Worm (Caenorhabditis elegans) whole organism, mixed stage, embryonic: ENCODE measurements around the gene nas-9.

Source experiments
- M03D4.4 ChIP-seq: sonication (generic microtip); optimal IDR thresholded peaks from 2 replicates; lab custom pipeline; 2017; ENCODE audit warnings: mild to moderate bottlenecking, missing genetic modification characterization, missing compliant biosample characterization
- blmp-1 ChIP-seq: fragments of 150-350 bp; optimal IDR thresholded peaks from 2 replicates; lab custom pipeline; 2014; ENCODE audit warnings: missing biosample characterization, missing genetic modification characterization
- ceh-39 ChIP-seq: fragments of 150-350 bp; optimal IDR thresholded peaks from 2 replicates; lab custom pipeline; 2014; ENCODE audit warnings: missing biosample characterization, missing genetic modification characterization
- ceh-43 ChIP-seq: fragments of 200-800 bp; sonication (Bioruptor generic); optimal IDR thresholded peaks from 2 replicates; lab custom pipeline; 2018; ENCODE audit warnings: mild to moderate bottlenecking, missing genetic modification characterization, moderate library complexity, missing compliant biosample characterization
- ceh-83 ChIP-seq: fragments of 200-800 bp; sonication (Bioruptor generic); optimal IDR thresholded peaks from 2 replicates; lab custom pipeline; 2018; ENCODE audit warnings: mild to moderate bottlenecking, missing genetic modification characterization, missing compliant biosample characterization
- cnd-1 ChIP-seq: fragments of 200-800 bp; sonication (Bioruptor generic); optimal IDR thresholded peaks from 2 replicates; lab custom pipeline; 2018; ENCODE audit warnings: mild to moderate bottlenecking, missing genetic modification characterization, missing compliant biosample characterization
- drap-1 ChIP-seq: fragments of 200-800 bp; sonication (Bioruptor generic); optimal IDR thresholded peaks from 3 replicates; lab custom pipeline; 2018; ENCODE audit warnings: mild to moderate bottlenecking, missing genetic modification characterization, missing compliant biosample characterization
- elt-1 ChIP-seq: sonication (generic microtip); optimal IDR thresholded peaks from 2 replicates; lab custom pipeline; 2017; ENCODE audit warnings: missing genetic modification characterization, mild to moderate bottlenecking, missing compliant biosample characterization, antibody characterized with exemption, moderate library complexity, borderline replicate concordance; ENCODE audit not compliant: insufficient read depth
- elt-3 ChIP-seq: fragments of 150-350 bp; optimal IDR thresholded peaks from 2 replicates; lab custom pipeline; 2014; ENCODE audit warnings: missing biosample characterization, missing genetic modification characterization
- flh-1 ChIP-seq: fragments of 200-800 bp; sonication (Bioruptor generic); optimal IDR thresholded peaks from 2 replicates; lab custom pipeline; 2018; ENCODE audit warnings: mild to moderate bottlenecking, missing genetic modification characterization, moderate library complexity, missing compliant biosample characterization
- ham-2 ChIP-seq: fragments of 200-800 bp; sonication (Bioruptor generic); optimal IDR thresholded peaks from 2 replicates; lab custom pipeline; 2018; ENCODE audit warnings: mild to moderate bottlenecking, missing genetic modification characterization, missing compliant biosample characterization
- lin-13 ChIP-seq: fragments of 150-350 bp; optimal IDR thresholded peaks from 2 replicates; lab custom pipeline; 2014; ENCODE audit warnings: missing biosample characterization, missing genetic modification characterization
- lin-32 ChIP-seq: fragments of 200-800 bp; sonication (Bioruptor generic); optimal IDR thresholded peaks from 2 replicates; lab custom pipeline; 2018; ENCODE audit warnings: mild to moderate bottlenecking, missing genetic modification characterization, missing compliant biosample characterization
- lsy-2 ChIP-seq: fragments of 150-350 bp; optimal IDR thresholded peaks from 2 replicates; lab custom pipeline; 2014; ENCODE audit warnings: missing biosample characterization, missing genetic modification characterization
- mab-5 ChIP-seq: fragments of 150-350 bp; optimal IDR thresholded peaks from 2 replicates; lab custom pipeline; 2014; ENCODE audit warnings: missing biosample characterization, missing genetic modification characterization
- mep-1 ChIP-seq: fragments of 150-350 bp; optimal IDR thresholded peaks from 2 replicates; lab custom pipeline; 2017; ENCODE audit warnings: missing biosample characterization, missing genetic modification reagents, missing genetic modification characterization, inconsistent platforms
- nhr-2 ChIP-seq: fragments of 150-350 bp; optimal IDR thresholded peaks from 2 replicates; lab custom pipeline; 2014; ENCODE audit warnings: missing biosample characterization, missing genetic modification characterization
- nhr-237 ChIP-seq: fragments of 150-350 bp; optimal IDR thresholded peaks from 2 replicates; lab custom pipeline; 2014; ENCODE audit warnings: missing biosample characterization, missing genetic modification characterization
- nhr-28 ChIP-seq: fragments of 150-350 bp; optimal IDR thresholded peaks from 2 replicates; lab custom pipeline; 2014; ENCODE audit warnings: missing biosample characterization, missing genetic modification characterization
- nhr-76 ChIP-seq: sonication (generic microtip); optimal IDR thresholded peaks from 2 replicates; lab custom pipeline; 2017; ENCODE audit warnings: missing biosample characterization, missing genetic modification characterization
- pha-4 ChIP-seq: fragments of 150-350 bp; optimal IDR thresholded peaks from 2 replicates; lab custom pipeline; 2018; ENCODE audit warnings: missing biosample characterization, missing genetic modification reagents, missing genetic modification characterization
- sem-2 ChIP-seq: fragments of 200-800 bp; sonication (Bioruptor generic); optimal IDR thresholded peaks from 2 replicates; lab custom pipeline; 2018; ENCODE audit warnings: mild to moderate bottlenecking, missing genetic modification characterization, missing compliant biosample characterization
- snpc-4 ChIP-seq: fragments of 150-350 bp; optimal IDR thresholded peaks from 2 replicates; lab custom pipeline; 2014; ENCODE audit warnings: missing biosample characterization, missing genetic modification characterization
- sptf-1 ChIP-seq: sonication (generic microtip); optimal IDR thresholded peaks from 2 replicates; lab custom pipeline; 2017; ENCODE audit warnings: mild to moderate bottlenecking, missing genetic modification characterization, moderate library complexity, missing compliant biosample characterization
- unc-120 ChIP-seq: sonication (generic microtip); optimal IDR thresholded peaks from 2 replicates; lab custom pipeline; 2017; ENCODE audit warnings: missing genetic modification characterization, missing compliant biosample characterization; ENCODE audit not compliant: poor library complexity, severe bottlenecking
- unc-39 ChIP-seq: fragments of 150-350 bp; optimal IDR thresholded peaks from 2 replicates; lab custom pipeline; 2014; ENCODE audit warnings: missing biosample characterization, missing genetic modification characterization
- unc-62 ChIP-seq: fragments of 150-350 bp; optimal IDR thresholded peaks from 2 replicates; lab custom pipeline; 2014; ENCODE audit warnings: missing biosample characterization, missing genetic modification reagents, missing genetic modification characterization
- zip-8 ChIP-seq: fragments of 150-350 bp; optimal IDR thresholded peaks from 2 replicates; lab custom pipeline; 2014; ENCODE audit warnings: missing biosample characterization, missing genetic modification characterization
- ztf-11 ChIP-seq: fragments of 150-350 bp; optimal IDR thresholded peaks from 2 replicates; lab custom pipeline; 2014; ENCODE audit warnings: missing biosample characterization, missing genetic modification characterization

Gene nas-9

DNA sequence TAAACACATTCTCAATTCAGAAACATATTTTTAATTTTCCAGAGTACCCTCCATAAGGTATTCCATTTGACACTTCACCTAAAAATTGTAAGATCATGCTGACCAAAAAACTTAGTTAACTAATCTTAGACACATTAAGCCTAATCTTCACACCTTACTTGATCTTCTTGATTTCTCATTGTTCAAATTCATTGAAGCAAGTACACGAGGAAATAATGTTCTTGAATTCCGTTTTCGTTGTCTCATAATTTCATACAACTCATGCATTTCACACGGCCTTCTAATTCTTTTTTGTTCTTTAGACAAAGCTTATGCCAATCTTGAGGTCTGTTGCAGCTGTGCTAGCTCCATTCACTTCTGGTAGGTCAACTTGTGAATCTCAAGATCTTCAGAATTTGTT lies 32.2 kb upstream of the nas-9 start, which contains the start of gene srd-33:
Gene srd-33 (plus strand): TSS at position 301 of the 400 bp plus-strand sequence.
- no peak for TF ChIP-seq snpc-4 (tag; lab: Kevin White, UChicago)
- no peak for TF ChIP-seq ceh-83
- no peak for TF ChIP-seq ham-2 (GFP tag; lab: Kevin White, UChicago)
- no peak for TF ChIP-seq M03D4.4 (tag; lab: Kevin White, UChicago)
- no peak for TF ChIP-seq nhr-237 (tag; lab: Kevin White, UChicago)
- no peak for TF ChIP-seq pha-4 (tag; lab: Kevin White, UChicago)

DNA sequence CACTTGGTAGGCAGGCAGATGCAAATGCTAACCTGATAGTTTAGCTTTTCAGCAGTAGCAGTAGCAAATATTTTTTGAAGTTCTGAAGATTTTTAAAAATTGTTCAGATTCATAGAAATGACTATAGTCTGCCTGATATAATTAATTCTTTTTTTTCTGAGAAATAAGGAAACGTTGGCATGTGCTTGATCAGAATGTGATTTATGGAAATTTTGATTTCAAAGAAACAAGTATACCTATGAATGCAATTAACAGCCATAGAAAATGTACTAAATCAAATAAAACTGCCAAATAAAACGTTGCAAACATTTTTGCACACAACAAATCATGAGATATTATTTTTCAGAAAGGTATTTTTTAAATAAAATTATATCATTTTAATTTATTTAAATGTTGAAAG lies 30.8 kb upstream of the nas-9 start:
- TF ChIP-seq lin-13 (tag; lab: Kevin White, UChicago) (no peak), mab-5 (tag; lab: Kevin White, UChicago) (no peak), cnd-1 (tag; lab: Kevin White, UChicago) (no peak), zip-8 (tag; lab: Kevin White, UChicago) (no peak), elt-1 (tag; lab: Kevin White, UChicago) (no peak), unc-39 (no peak), sptf-1 (tag; lab: Kevin White, UChicago) (no peak), unc-120 (tag; lab: Kevin White, UChicago) (no peak), drap-1 (GFP tag; lab: Kevin White, UChicago) (no peak), ham-2 (GFP tag; lab: Kevin White, UChicago) (no peak)

DNA sequence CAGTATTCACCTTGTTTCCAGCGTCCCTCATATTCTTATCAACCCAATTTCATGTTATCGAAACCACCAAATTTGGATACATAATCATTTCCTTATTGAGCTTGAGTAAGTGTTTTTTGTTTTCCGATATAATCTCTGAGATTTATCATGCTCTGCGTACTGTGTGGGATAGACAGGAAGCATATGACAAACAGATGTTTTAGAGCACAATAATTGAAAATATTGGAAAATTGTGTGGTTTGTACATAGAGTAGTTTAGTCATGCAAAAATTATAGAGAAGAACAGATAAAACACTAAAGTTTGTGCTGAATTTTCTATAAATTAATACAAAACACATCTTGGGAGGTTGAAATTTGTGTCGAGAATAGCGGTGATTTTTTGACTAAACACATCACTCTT lies 28.9 kb upstream of the nas-9 start:
- no peak for TF ChIP-seq ceh-39 (tag; lab: Kevin White, UChicago)
- no peak for TF ChIP-seq sem-2 (GFP tag; lab: Kevin White, UChicago)

DNA sequence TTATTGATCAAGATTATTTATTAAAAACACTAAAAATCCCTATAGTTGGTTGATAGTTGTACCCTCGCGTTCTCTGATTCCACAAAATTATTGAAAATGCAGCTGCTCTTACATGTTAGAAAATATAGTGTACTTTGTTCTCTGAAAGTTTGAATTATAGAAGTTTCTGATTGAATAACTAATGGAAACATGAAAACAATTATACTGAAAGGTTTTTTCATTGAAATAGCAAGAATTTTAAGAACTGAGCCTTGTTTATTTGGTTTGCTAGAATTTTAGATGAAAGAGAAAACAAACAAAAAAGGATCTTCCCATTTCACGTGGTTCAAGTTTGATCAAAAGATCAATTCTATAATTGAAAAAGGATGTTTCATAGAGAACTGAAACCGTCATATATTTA lies 27.7 kb upstream of the nas-9 start:
- TF ChIP-seq lin-13 (tag; lab: Kevin White, UChicago) (no peak), nhr-28 (tag; lab: Kevin White, UChicago) (no peak), snpc-4 (tag; lab: Kevin White, UChicago) (no peak), lsy-2 (no peak), ztf-11 (tag; lab: Kevin White, UChicago) (no peak), lin-32 (GFP tag; lab: Kevin White, UChicago) (no peak), nhr-2 (tag; lab: Kevin White, UChicago) (no peak), flh-1 (GFP tag; lab: Kevin White, UChicago) (no peak), zip-8 (tag; lab: Kevin White, UChicago) (no peak), sem-2 (GFP tag; lab: Kevin White, UChicago) (no peak), blmp-1 (tag; lab: Kevin White, UChicago) (no peak), mep-1 (tag; lab: Kevin White, UChicago) (no peak), elt-3 (tag; lab: Kevin White, UChicago) (no peak)
- TF ChIP-seq, all 35 proteins: peak for 0

DNA sequence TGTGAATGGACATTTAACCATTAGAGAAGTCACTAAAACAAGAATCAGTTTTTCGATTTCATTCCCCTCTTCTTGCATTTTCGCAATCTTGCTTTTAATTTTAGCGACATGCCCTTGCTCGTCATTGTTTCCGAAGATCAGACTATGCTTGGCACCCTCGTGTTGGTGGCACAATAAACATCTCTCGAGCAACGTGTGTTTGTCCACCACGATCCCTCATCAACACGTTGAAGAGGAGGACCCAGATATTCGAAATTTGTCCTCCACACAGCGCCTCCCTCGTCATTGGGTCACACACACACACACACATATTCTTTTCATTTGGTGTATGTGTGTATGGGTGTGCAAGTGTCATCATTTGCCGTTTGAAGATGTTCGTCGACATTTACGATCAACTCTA lies 25.6 kb upstream of the nas-9 start, which contains the start of gene srd-32:
Gene srd-32 (plus strand): TSS at position 301 of the 400 bp plus-strand sequence.
- no peak for TF ChIP-seq zip-8 (tag; lab: Kevin White, UChicago)

DNA sequence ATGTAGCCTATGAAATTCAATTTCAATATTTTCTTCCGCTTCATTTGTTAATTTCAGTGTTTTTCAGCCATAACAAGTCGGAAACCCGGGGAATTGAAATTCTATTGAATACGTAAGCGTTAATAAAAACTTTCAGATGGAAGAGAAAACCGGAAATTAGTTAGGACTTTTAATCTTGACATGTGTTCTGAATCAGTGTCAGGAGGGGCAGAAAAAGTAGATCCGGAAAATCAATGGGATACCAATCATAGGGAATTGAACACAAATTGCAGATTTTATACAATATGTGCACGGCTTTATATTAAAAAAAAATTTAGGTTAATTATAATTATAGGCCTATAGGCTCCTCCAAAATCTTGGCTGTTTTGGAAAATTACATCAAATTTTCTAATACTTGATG lies 24.5 kb upstream of the nas-9 start:
- TF ChIP-seq ceh-39 (tag; lab: Kevin White, UChicago) = no peak
- no peak for TF ChIP-seq ceh-43
- no peak for TF ChIP-seq nhr-237 (tag; lab: Kevin White, UChicago)
- no peak for TF ChIP-seq pha-4 (tag; lab: Kevin White, UChicago)
- TF ChIP-seq sem-2 (GFP tag; lab: Kevin White, UChicago) = no peak
- TF ChIP-seq mab-5 (tag; lab: Kevin White, UChicago) = no peak
- no peak for TF ChIP-seq sptf-1 (tag; lab: Kevin White, UChicago)
- no peak for TF ChIP-seq mep-1 (tag; lab: Kevin White, UChicago)
- no peak for TF ChIP-seq blmp-1 (tag; lab: Kevin White, UChicago)
- no peak for TF ChIP-seq ztf-11 (tag; lab: Kevin White, UChicago)
- no peak for TF ChIP-seq ceh-83
- no peak for TF ChIP-seq flh-1 (GFP tag; lab: Kevin White, UChicago)
- TF ChIP-seq unc-62 (GFP tag; lab: Kevin White, UChicago) = no peak
- no peak for TF ChIP-seq nhr-76 (tag; lab: Kevin White, UChicago)
